Fruit fly (Drosophila melanogaster) whole organism, embryonic: ENCODE measurements around the gene CG12256.
A peak's percentile ranks its signal among the peaks of the same experiment; 100 is the strongest.

Experiments used
- ATbp ChIP-seq: fragments of 200-800 bp; sonication (Bioruptor generic); optimal IDR thresholded peaks from 2 replicates; lab custom pipeline; 2017; ENCODE audit warnings: missing biosample characterization, mild to moderate bottlenecking, missing genetic modification characterization, missing genetic modification reagents
- Abd-B ChIP-seq: fragments of 200-800 bp; sonication (Bioruptor generic); optimal IDR thresholded peaks from 2 replicates; lab custom pipeline; 2018; ENCODE audit warnings: missing biosample characterization, mild to moderate bottlenecking, missing genetic modification characterization, moderate library complexity
- Adf1 ChIP-seq: fragments of 200-800 bp; sonication (Bioruptor generic); IDR thresholded peaks from 2 replicates; pipeline ENCODE4 v1.3.6; 2022; ENCODE audit warnings: missing biosample characterization, missing genetic modification characterization
- Blimp-1 ChIP-seq: fragments of 200-800 bp; sonication (Bioruptor generic); optimal IDR thresholded peaks from 3 replicates; lab custom pipeline; 2018; ENCODE audit warnings: missing biosample characterization, missing genetic modification characterization, mild to moderate bottlenecking, moderate library complexity, missing genetic modification reagents
- CG10147 ChIP-seq: fragments of 200-800 bp; sonication (Bioruptor generic); optimal IDR thresholded peaks from 2 replicates; lab custom pipeline; 2019; ENCODE audit warnings: missing biosample characterization, mild to moderate bottlenecking, missing genetic modification characterization, moderate library complexity
- CG13296 ChIP-seq: fragments of 200-800 bp; sonication (Bioruptor generic); optimal IDR thresholded peaks from 3 replicates; lab custom pipeline; 2018; ENCODE audit warnings: missing biosample characterization, mild to moderate bottlenecking, missing genetic modification characterization
- CG15696 ChIP-seq: fragments of 200-800 bp; sonication (Bioruptor generic); optimal IDR thresholded peaks from 2 replicates; lab custom pipeline; 2019; ENCODE audit warnings: missing biosample characterization, mild to moderate bottlenecking, missing genetic modification characterization, moderate library complexity
- CG1602 ChIP-seq: fragments of 200-800 bp; sonication (Bioruptor generic); optimal IDR thresholded peaks from 3 replicates; lab custom pipeline; 2016; ENCODE audit warnings: missing biosample characterization, missing genetic modification characterization
- CG17802 ChIP-seq: fragments of 200-800 bp; sonication (Bioruptor generic); optimal IDR thresholded peaks from 2 replicates; lab custom pipeline; 2018; ENCODE audit warnings: missing biosample characterization, mild to moderate bottlenecking, missing genetic modification characterization, moderate library complexity
- CG5180 ChIP-seq: fragments of 200-800 bp; sonication (Bioruptor generic); optimal IDR thresholded peaks from 3 replicates; lab custom pipeline; 2017; ENCODE audit warnings: missing biosample characterization, missing genetic modification characterization, mild to moderate bottlenecking, moderate library complexity, missing genetic modification reagents
- CG6765 ChIP-seq: fragments of 200-800 bp; sonication (Bioruptor generic); optimal IDR thresholded peaks from 3 replicates; lab custom pipeline; 2017; ENCODE audit warnings: missing biosample characterization, mild to moderate bottlenecking, missing genetic modification characterization
- CG7357 ChIP-seq: fragments of 200-800 bp; sonication (Bioruptor generic); IDR thresholded peaks from 3 replicates; pipeline ENCODE4 v1.3.6; 2022; ENCODE audit warnings: missing biosample characterization, missing genetic modification characterization
- CTCF ChIP-seq: fragments of 200-800 bp; sonication (Bioruptor generic); optimal IDR thresholded peaks from 2 replicates; lab custom pipeline; 2017; ENCODE audit warnings: missing biosample characterization, mild to moderate bottlenecking, missing genetic modification characterization, moderate library complexity
- D ChIP-seq, 2 experiments: fragments of 200-800 bp in 1 of 2; fragments of >200 bp in 1 of 2; sonication (Bioruptor generic) in 1 of 2; optimal IDR thresholded peaks; 2 replicates in 1 of 2; 3 replicates in 1 of 2; lab custom pipeline; 2017; ENCODE audit warnings: mild to moderate bottlenecking in 1 of 2, missing biosample characterization in 1 of 2, missing genetic modification characterization in 1 of 2, missing genetic modification reagents in 1 of 2
- Deaf1 ChIP-seq: fragments of 200-800 bp; optimal IDR thresholded peaks from 3 replicates; lab custom pipeline; 2019; ENCODE audit warnings: missing biosample characterization, mild to moderate bottlenecking, missing genetic modification characterization, moderate library complexity
- ERR ChIP-seq: fragments of 200-800 bp; sonication (Bioruptor generic); optimal IDR thresholded peaks from 2 replicates; lab custom pipeline; 2016; ENCODE audit warnings: missing biosample characterization, missing genetic modification characterization
- H15 ChIP-seq: fragments of 200-800 bp; sonication (Bioruptor generic); IDR thresholded peaks from 3 replicates; pipeline ENCODE4 v1.3.6; 2022; ENCODE audit warnings: missing biosample characterization, missing genetic modification characterization
- Hand ChIP-seq: fragments of 200-800 bp; sonication (Bioruptor generic); optimal IDR thresholded peaks from 2 replicates; lab custom pipeline; 2017; ENCODE audit warnings: mild to moderate bottlenecking, missing biosample characterization, missing genetic modification reagents, missing genetic modification characterization
- Kr ChIP-seq: fragments of 200-800 bp; sonication (Bioruptor generic); optimal IDR thresholded peaks from 2 replicates; lab custom pipeline; 2017; ENCODE audit warnings: missing biosample characterization, mild to moderate bottlenecking, missing genetic modification characterization
- MTF-1 ChIP-seq: fragments of 200-800 bp; sonication (Bioruptor generic); optimal IDR thresholded peaks from 2 replicates; lab custom pipeline; 2018; ENCODE audit warnings: missing biosample characterization, mild to moderate bottlenecking, missing genetic modification characterization, borderline replicate concordance
- Trl ChIP-seq, 3 experiments: fragments of >200 bp in 2 of 3; fragments of 200-800 bp in 1 of 3; sonication (Bioruptor generic) in 1 of 3; optimal IDR thresholded peaks; 2 replicates in 1 of 3; 3 replicates in 2 of 3; lab custom pipeline; 2016 to 2017; ENCODE audit warnings: missing biosample characterization in 1 of 3, missing genetic modification characterization in 1 of 3
- ac ChIP-seq: fragments of 200-800 bp; sonication (Bioruptor generic); optimal IDR thresholded peaks from 3 replicates; lab custom pipeline; 2017; ENCODE audit warnings: missing biosample characterization, mild to moderate bottlenecking, missing genetic modification characterization
- ato ChIP-seq: fragments of 200-800 bp; sonication (Bioruptor generic); IDR thresholded peaks from 2 replicates; pipeline ENCODE4 v1.3.6; 2022; ENCODE audit warnings: missing biosample characterization, missing genetic modification characterization; ENCODE audit not compliant: partially characterized antibody
- cad ChIP-seq: fragments of >200 bp; optimal IDR thresholded peaks from 2 replicates; lab custom pipeline; 2017; ENCODE audit warnings: missing biosample characterization, missing genetic modification characterization
- chm ChIP-seq: fragments of 200-800 bp; sonication (Bioruptor generic); IDR thresholded peaks from 2 replicates; pipeline ENCODE4 v1.3.6; 2022; ENCODE audit warnings: missing biosample characterization, missing genetic modification characterization
- dmrt11E ChIP-seq: fragments of 200-800 bp; sonication (Bioruptor generic); optimal IDR thresholded peaks from 3 replicates; lab custom pipeline; 2018; ENCODE audit warnings: missing biosample characterization, mild to moderate bottlenecking, missing genetic modification characterization, moderate library complexity
- fd64A ChIP-seq: fragments of 200-800 bp; sonication (Bioruptor generic); optimal IDR thresholded peaks from 3 replicates; lab custom pipeline; 2018; ENCODE audit warnings: missing biosample characterization, mild to moderate bottlenecking, missing genetic modification characterization
- gce ChIP-seq: fragments of 200-800 bp; sonication (Bioruptor generic); IDR thresholded peaks from 3 replicates; pipeline ENCODE4 v1.3.6; 2022; ENCODE audit warnings: missing biosample characterization, missing genetic modification characterization
- grau ChIP-seq: fragments of 200-800 bp; optimal IDR thresholded peaks from 3 replicates; lab custom pipeline; 2019; ENCODE audit warnings: missing biosample characterization, mild to moderate bottlenecking, missing genetic modification characterization, moderate library complexity
- inv ChIP-seq: fragments of 200-800 bp; sonication (Bioruptor generic); IDR thresholded peaks from 2 replicates; pipeline ENCODE4 v1.3.6; 2022; ENCODE audit warnings: missing biosample characterization, missing genetic modification characterization; ENCODE audit not compliant: partially characterized antibody
- lilli ChIP-seq: fragments of 200-800 bp; sonication (Bioruptor generic); optimal IDR thresholded peaks from 3 replicates; lab custom pipeline; 2016; ENCODE audit warnings: missing biosample characterization, missing genetic modification characterization
- maf-S ChIP-seq: fragments of 200-800 bp; sonication (Bioruptor generic); optimal IDR thresholded peaks from 2 replicates; lab custom pipeline; 2016; ENCODE audit warnings: missing biosample characterization, missing genetic modification characterization
- nau ChIP-seq: fragments of 200-800 bp; sonication (Bioruptor generic); optimal IDR thresholded peaks from 3 replicates; lab custom pipeline; 2017; ENCODE audit warnings: missing biosample characterization, mild to moderate bottlenecking, missing genetic modification characterization, missing genetic modification reagents
- nmo ChIP-seq: fragments of 200-800 bp; sonication (Bioruptor generic); optimal IDR thresholded peaks from 2 replicates; lab custom pipeline; 2018; ENCODE audit warnings: missing biosample characterization, mild to moderate bottlenecking, missing genetic modification characterization, moderate library complexity
- odd ChIP-seq: fragments of 200-800 bp; sonication (Bioruptor generic); optimal IDR thresholded peaks from 2 replicates; lab custom pipeline; 2017; ENCODE audit warnings: missing biosample characterization, mild to moderate bottlenecking, missing genetic modification characterization
- otp ChIP-seq: fragments of 200-800 bp; sonication (Bioruptor generic); IDR thresholded peaks from 3 replicates; pipeline ENCODE4, ENCODE4 v1.3.6; 2022; ENCODE audit warnings: missing biosample characterization, missing genetic modification characterization
- p53 ChIP-seq: fragments of 200-800 bp; sonication (Bioruptor generic); optimal IDR thresholded peaks from 2 replicates; lab custom pipeline; 2016; ENCODE audit warnings: missing biosample characterization, missing genetic modification characterization
- pfk ChIP-seq: fragments of 200-800 bp; sonication (Bioruptor generic); optimal IDR thresholded peaks from 2 replicates; lab custom pipeline; 2018; ENCODE audit warnings: missing biosample characterization, mild to moderate bottlenecking, missing genetic modification characterization, moderate library complexity
- pnt ChIP-seq: fragments of 200-800 bp; sonication (Bioruptor generic); optimal IDR thresholded peaks from 3 replicates; lab custom pipeline; 2016; ENCODE audit warnings: missing biosample characterization, missing genetic modification characterization
- schlank ChIP-seq: fragments of 200-800 bp; sonication (Bioruptor generic); optimal IDR thresholded peaks from 2 replicates; lab custom pipeline; 2018; ENCODE audit warnings: missing biosample characterization, mild to moderate bottlenecking, missing genetic modification characterization
- sd ChIP-seq: fragments of 200-800 bp; sonication (Bioruptor generic); optimal IDR thresholded peaks from 3 replicates; lab custom pipeline; 2018; ENCODE audit warnings: missing biosample characterization, mild to moderate bottlenecking, missing genetic modification characterization, moderate library complexity
- tll ChIP-seq, 2 experiments: fragments of 200-800 bp in 1 of 2; fragments of >200 bp in 1 of 2; sonication (Bioruptor generic) in 1 of 2; optimal IDR thresholded peaks; 2 replicates each; lab custom pipeline; 2017 to 2019; ENCODE audit warnings: missing biosample characterization in 2 of 2, missing genetic modification characterization in 2 of 2, mild to moderate bottlenecking in 1 of 2, moderate library complexity in 1 of 2
- tna ChIP-seq: fragments of 200-800 bp; sonication (Bioruptor generic); IDR thresholded peaks from 2 replicates; pipeline ENCODE4 v1.3.6; 2022; ENCODE audit warnings: missing biosample characterization, missing genetic modification characterization; ENCODE audit not compliant: partially characterized antibody
- wek ChIP-seq: fragments of 200-800 bp; sonication (Bioruptor generic); optimal IDR thresholded peaks from 3 replicates; lab custom pipeline; 2018; ENCODE audit warnings: missing biosample characterization, mild to moderate bottlenecking, missing genetic modification characterization, moderate library complexity
- zen ChIP-seq: fragments of 200-800 bp; sonication (Bioruptor generic); optimal IDR thresholded peaks from 3 replicates; lab custom pipeline; 2018; ENCODE audit warnings: missing biosample characterization, mild to moderate bottlenecking, missing genetic modification characterization, moderate library complexity
- zfh1 ChIP-seq: fragments of 200-800 bp; sonication (Bioruptor generic); IDR thresholded peaks from 3 replicates; pipeline ENCODE4 v1.3.6; 2022; ENCODE audit warnings: missing biosample characterization, missing genetic modification characterization

CG12256 gene

dm6 chr3R:12250204-12250603 is 24.1 kb upstream of the CG12256 start (continued):
- TF ChIP-seq maf-S (GFP tag; lab: Kevin White, UChicago) (no peak), CG7357 (GFP tag; lab: Robert Waterston, UW) (no peak), Abd-B (GFP tag; lab: Kevin White, UChicago) (no peak), sd (tag; lab: Kevin White, UChicago) (peak; percentile 18), wek (GFP tag; lab: Kevin White, UChicago) (peak; percentile 42), CG5180 (GFP tag; lab: Kevin White, UChicago) (peak; percentile 18), pnt (GFP tag; lab: Kevin White, UChicago) (no peak), ac (GFP tag; lab: Kevin White, UChicago) (peak; percentile 5), p53 (no peak), CTCF (GFP tag; lab: Kevin White, UChicago) (no peak), fd64A (GFP tag; lab: Kevin White, UChicago) (peak; percentile 8), ATbp (GFP tag; lab: Kevin White, UChicago) (peak; percentile 60), zfh1 (GFP tag; lab: Robert Waterston, UW) (0 out of 3 replicates have a peak, but pooled peaks have one; percentile 7), CG15696 (tag; lab: Kevin White, UChicago) (peak; percentile 25), MTF-1 (no peak), CG6765 (GFP tag; lab: Kevin White, UChicago) (no peak), tll (GFP tag; optimal IDR thresholded peaks at IDR 0.05; lab: Kevin White, UChicago) (peak in 1 of 2 experiments; percentile 8), CG10147 (GFP tag; lab: Kevin White, UChicago) (no peak), CG1602 (GFP tag; lab: Kevin White, UChicago) (no peak), Blimp-1 (no peak), odd (GFP tag; lab: Kevin White, UChicago) (peak; percentile 19)

dm6 chr3R:12248243-12248642 is 22.1 kb upstream of the CG12256 start:
- TF ChIP-seq zen (tag; lab: Kevin White, UChicago) (peak; percentile 61), gce (GFP tag; lab: Robert Waterston, UW) (no peak), Kr (GFP tag; lab: Kevin White, UChicago) (peak; percentile 5), D (optimal IDR thresholded peaks at IDR 0.05; lab: Kevin White, UChicago) (peak; percentile 92), D (GFP tag; optimal IDR thresholded peaks at IDR 0.05; lab: Kevin White, UChicago) (no peak), cad (GFP tag; lab: Kevin White, UChicago) (peak; percentile 83), tll (GFP tag; optimal IDR thresholded peaks at IDR 0.05; lab: Kevin White, UChicago) (peak in 1 of 2 experiments; percentile 93)

dm6 chr3R:12244468-12245060 is 18.4 kb upstream of the CG12256 start:
- TF ChIP-seq CG13296 (GFP tag; lab: Kevin White, UChicago): no peak
- no peak for TF ChIP-seq Hand
- peak; percentile 82 for TF ChIP-seq Deaf1 (tag; lab: Kevin White, UChicago)
- no peak for TF ChIP-seq CG17802 (tag; lab: Kevin White, UChicago)
- TF ChIP-seq otp: peak; percentile 58; the same call in 1 of the 3 replicates
- no peak for TF ChIP-seq pfk
- TF ChIP-seq chm (GFP tag; lab: Robert Waterston, UW): peak; percentile 60; the same call in 1 of the 2 replicates
- no peak; the same call in 1 of the 2 replicates for TF ChIP-seq inv (GFP tag; lab: Robert Waterston, UW)
- TF ChIP-seq Adf1: peak; percentile 37; the same call in 1 of the 2 replicates
- TF ChIP-seq schlank (tag; lab: Kevin White, UChicago): no peak
- TF ChIP-seq nmo (GFP tag; lab: Kevin White, UChicago): no peak
- TF ChIP-seq ato (GFP tag; lab: Robert Waterston, UW): no peak
- no peak for TF ChIP-seq ERR (GFP tag; lab: Kevin White, UChicago)
- no peak for TF ChIP-seq nau (GFP tag; lab: Kevin White, UChicago)
- TF ChIP-seq dmrt11E (tag; lab: Kevin White, UChicago): no peak
- TF ChIP-seq grau: no peak
- no peak for TF ChIP-seq lilli (GFP tag; lab: Kevin White, UChicago)
- no peak for TF ChIP-seq H15 (GFP tag; lab: Robert Waterston, UW)
- TF ChIP-seq Trl (optimal IDR thresholded peaks at IDR 0.05; lab: Kevin White, UChicago): peak; percentile 59 to 69
- no peak for TF ChIP-seq Trl (GFP tag; optimal IDR thresholded peaks at IDR 0.05; lab: Kevin White, UChicago)
- peak; percentile 27; the same call in 1 of the 2 replicates for TF ChIP-seq tna (GFP tag; lab: Robert Waterston, UW)
